Fruit fly (Drosophila melanogaster) whole organism, wandering third instar larva: ENCODE results near the gene Ptpa.

ENCODE experiments used
- CG9705 ChIP-seq: fragments of 200-800 bp; sonication (Bioruptor generic); optimal IDR thresholded peaks from 2 replicates; lab custom pipeline; 2018; ENCODE audit warnings: missing biosample characterization, mild to moderate bottlenecking, missing genetic modification characterization
- CrebA ChIP-seq: fragments of 200-800 bp; sonication (Bioruptor generic); optimal IDR thresholded peaks from 2 replicates; lab custom pipeline; 2016; ENCODE audit warnings: missing biosample characterization, mild to moderate bottlenecking, missing genetic modification characterization, borderline replicate concordance
- HLH106 ChIP-seq: fragments of 200-800 bp; optimal IDR thresholded peaks from 3 replicates; lab custom pipeline; 2019; ENCODE audit warnings: missing biosample characterization, mild to moderate bottlenecking, missing genetic modification characterization, moderate library complexity
- Hr78 ChIP-seq: fragments of >200 bp; optimal IDR thresholded peaks from 2 replicates; lab custom pipeline; 2017; ENCODE audit warnings: missing biosample characterization, missing genetic modification characterization
- OdsH ChIP-seq: fragments of 200-800 bp; sonication (Bioruptor generic); optimal IDR thresholded peaks from 2 replicates; lab custom pipeline; 2016; ENCODE audit warnings: missing biosample characterization, mild to moderate bottlenecking, missing genetic modification characterization
- dmrt93B ChIP-seq: fragments of 200-800 bp; sonication (Bioruptor generic); optimal IDR thresholded peaks from 2 replicates; lab custom pipeline; 2018; ENCODE audit warnings: missing biosample characterization, mild to moderate bottlenecking, missing genetic modification characterization
- dsf ChIP-seq: sonication (Bioruptor generic); optimal IDR thresholded peaks from 2 replicates; lab custom pipeline; 2016; ENCODE audit warnings: missing biosample characterization, missing genetic modification characterization, borderline replicate concordance
- fru ChIP-seq: fragments of 200-800 bp; sonication (Bioruptor generic); optimal IDR thresholded peaks from 3 replicates; lab custom pipeline; 2016; ENCODE audit warnings: missing biosample characterization, mild to moderate bottlenecking, missing genetic modification characterization
- h ChIP-seq: fragments of 200-800 bp; sonication (Bioruptor generic); optimal IDR thresholded peaks from 3 replicates; lab custom pipeline; 2016; ENCODE audit warnings: missing biosample characterization, mild to moderate bottlenecking, missing genetic modification characterization
- lola ChIP-seq: fragments of >200 bp; optimal IDR thresholded peaks from 2 replicates; lab custom pipeline; 2017; ENCODE audit warnings: missing biosample characterization, missing genetic modification characterization
- psq ChIP-seq: fragments of 200-800 bp; sonication (Bioruptor generic); optimal IDR thresholded peaks from 3 replicates; lab custom pipeline; 2017; ENCODE audit warnings: missing biosample characterization, mild to moderate bottlenecking, missing genetic modification characterization, moderate library complexity
- sage ChIP-seq: fragments of 200-800 bp; sonication (Bioruptor generic); optimal IDR thresholded peaks from 2 replicates; lab custom pipeline; 2016; ENCODE audit warnings: missing biosample characterization, mild to moderate bottlenecking, missing genetic modification characterization
- tai ChIP-seq: sonication (Bioruptor generic); optimal IDR thresholded peaks from 2 replicates; lab custom pipeline; 2016; ENCODE audit warnings: missing biosample characterization, missing genetic modification characterization

- TF ChIP-seq CG9705 (GFP tag; lab: Kevin White, UChicago) (no peak), tai (GFP tag; lab: Kevin White, UChicago) (no peak), psq (GFP tag; lab: Kevin White, UChicago) (no peak), CrebA (GFP tag; lab: Kevin White, UChicago) (no peak), OdsH (GFP tag; lab: Kevin White, UChicago) (no peak), sage (GFP tag; lab: Kevin White, UChicago) (no peak), dsf (GFP tag; lab: Kevin White, UChicago) (no peak), Hr78 (GFP tag; lab: Kevin White, UChicago) (no peak), fru (GFP tag; lab: Kevin White, UChicago) (no peak), HLH106 (no peak), dmrt93B (GFP tag; lab: Kevin White, UChicago) (no peak), lola (GFP tag; lab: Kevin White, UChicago) (no peak), h (GFP tag; lab: Kevin White, UChicago) (no peak)
Measured at dm6 chr2L:3370920-3371319, 5.9 kb upstream of the Ptpa start.
